Worm (Caenorhabditis elegans) whole organism, young adult: ENCODE data around the gene srx-93.
A peak's percentile ranks its signal among the peaks of the same experiment; 100 is the strongest.

Experiments used
- C17E4.6 ChIP-seq: fragments of 200-800 bp; sonication (Bioruptor generic); IDR thresholded peaks from 2 replicates; pipeline ENCODE4 v1.3.6; 2022; ENCODE audit warnings: missing genetic modification reagents, missing genetic modification characterization, missing compliant biosample characterization
- D2030.7 ChIP-seq: fragments of 200-800 bp; sonication (Bioruptor generic); IDR thresholded peaks from 2 replicates; pipeline ENCODE4 v1.3.6; 2022; ENCODE audit warnings: missing genetic modification reagents, missing genetic modification characterization, missing compliant biosample characterization
- F22D6.2 ChIP-seq: sonication (generic microtip); optimal IDR thresholded peaks from 2 replicates; lab custom pipeline; 2016; ENCODE audit warnings: mild to moderate bottlenecking, missing genetic modification characterization, missing compliant biosample characterization
- F37B4.10 ChIP-seq: fragments of 200-800 bp; sonication (Bioruptor generic); IDR thresholded peaks from 2 replicates; pipeline ENCODE4 v1.3.6; 2022; ENCODE audit warnings: missing genetic modification characterization, missing compliant biosample characterization
- F49E8.2 ChIP-seq: sonication (generic microtip); optimal IDR thresholded peaks from 3 replicates; lab custom pipeline; 2017; ENCODE audit warnings: missing genetic modification characterization, mild to moderate bottlenecking, missing compliant biosample characterization, antibody characterized with exemption, moderate library complexity; ENCODE audit not compliant: insufficient read depth
- T26A5.8 ChIP-seq: sonication (generic microtip); optimal IDR thresholded peaks from 2 replicates; lab custom pipeline; 2016; ENCODE audit warnings: missing genetic modification characterization, missing compliant biosample characterization
- Y53F4B.3 ChIP-seq: fragments of 200-800 bp; sonication (Bioruptor generic); IDR thresholded peaks from 2 replicates; pipeline ENCODE4 v1.3.6; 2022; ENCODE audit warnings: missing genetic modification reagents, missing genetic modification characterization, missing compliant biosample characterization
- Y79H2A.3 ChIP-seq: fragments of 200-800 bp; sonication (Bioruptor generic); conservative IDR thresholded peaks from 2 replicates; pipeline ENCODE4 v1.3.6; 2022; ENCODE audit warnings: missing genetic modification reagents, missing genetic modification characterization, missing compliant biosample characterization
- Y95B8A.8 ChIP-seq: fragments of 200-800 bp; sonication (Bioruptor generic); IDR thresholded peaks from 2 replicates; pipeline ENCODE4 v1.3.6; 2022; ENCODE audit warnings: missing genetic modification reagents, missing genetic modification characterization, missing compliant biosample characterization
- ZK185.1 ChIP-seq: sonication (generic microtip); optimal IDR thresholded peaks from 2 replicates; lab custom pipeline; 2016; ENCODE audit warnings: mild to moderate bottlenecking, missing genetic modification characterization, missing compliant biosample characterization; ENCODE audit not compliant: poor library complexity, severe bottlenecking
- akir-1 ChIP-seq: fragments of 200-800 bp; sonication (Bioruptor generic); optimal IDR thresholded peaks from 2 replicates; lab custom pipeline; 2018; ENCODE audit warnings: mild to moderate bottlenecking, missing genetic modification characterization, moderate library complexity, missing compliant biosample characterization
- ama-1 ChIP-seq, 3 experiments: fragments of 150-350 bp in 1 of 3; sonication (generic microtip) in 2 of 3; optimal IDR thresholded peaks; 2 replicates each; lab custom pipeline; 2014 to 2018; ENCODE audit warnings: missing biosample characterization in 2 of 3, missing genetic modification characterization in 2 of 3, missing genetic modification reagents in 2 of 3
- aptf-2 ChIP-seq: fragments of 200-800 bp; sonication (Bioruptor generic); conservative IDR thresholded peaks from 2 replicates; pipeline ENCODE4 v1.3.6; 2022; ENCODE audit warnings: missing genetic modification reagents, missing genetic modification characterization, missing compliant biosample characterization
- aptf-3 ChIP-seq: fragments of 200-800 bp; sonication (Bioruptor generic); IDR thresholded peaks from 2 replicates; pipeline ENCODE4 v1.3.6; 2022; ENCODE audit warnings: missing genetic modification characterization, missing compliant biosample characterization
- attf-5 ChIP-seq: fragments of 200-800 bp; sonication (Bioruptor generic); optimal IDR thresholded peaks from 2 replicates; lab custom pipeline; 2018; ENCODE audit warnings: mild to moderate bottlenecking, missing genetic modification characterization, missing compliant biosample characterization
- attf-6 ChIP-seq: fragments of 200-800 bp; sonication (Bioruptor generic); IDR thresholded peaks from 2 replicates; pipeline ENCODE4 v1.3.6; 2022; ENCODE audit warnings: missing genetic modification reagents, missing genetic modification characterization, missing compliant biosample characterization
- ccch-3 ChIP-seq: fragments of 200-800 bp; sonication (Bioruptor generic); optimal IDR thresholded peaks from 2 replicates; lab custom pipeline; 2018; ENCODE audit warnings: mild to moderate bottlenecking, missing genetic modification characterization, missing compliant biosample characterization
- cebp-1 ChIP-seq, 2 experiments: fragments of 200-800 bp in 1 of 2; sonication (Bioruptor generic) in 1 of 2; sonication (generic microtip) in 1 of 2; IDR thresholded peaks in 1 of 2; optimal IDR thresholded peaks in 1 of 2; 2 replicates each; pipeline versions ENCODE4 v1.3.6 to Lab custom; 2017 to 2022; ENCODE audit warnings: missing compliant biosample characterization in 2 of 2, missing genetic modification characterization in 2 of 2, mild to moderate bottlenecking in 1 of 2, missing genetic modification reagents in 1 of 2, moderate library complexity in 1 of 2
- cebp-2 ChIP-seq: fragments of 200-800 bp; sonication (Bioruptor generic); IDR thresholded peaks from 2 replicates; pipeline ENCODE4 v1.3.6; 2022; ENCODE audit warnings: missing genetic modification characterization, missing compliant biosample characterization
- efl-1 ChIP-seq: fragments of 150-350 bp; optimal IDR thresholded peaks from 2 replicates; lab custom pipeline; 2014; ENCODE audit warnings: missing biosample characterization, missing genetic modification reagents, missing genetic modification characterization
- egrh-3 ChIP-seq: fragments of 200-800 bp; sonication (Bioruptor generic); IDR thresholded peaks from 2 replicates; pipeline ENCODE4 v1.3.6; 2022; ENCODE audit warnings: missing genetic modification reagents, missing genetic modification characterization, missing compliant biosample characterization
- ets-4 ChIP-seq: fragments of 200-800 bp; sonication (Bioruptor generic); optimal IDR thresholded peaks from 2 replicates; lab custom pipeline; 2018; ENCODE audit warnings: mild to moderate bottlenecking, missing genetic modification characterization, missing compliant biosample characterization
- hlh-12 ChIP-seq: sonication (generic microtip); optimal IDR thresholded peaks from 2 replicates; lab custom pipeline; 2016; ENCODE audit warnings: missing genetic modification characterization, missing compliant biosample characterization
- hmg-20 ChIP-seq: fragments of 200-800 bp; sonication (Bioruptor generic); IDR thresholded peaks from 2 replicates; pipeline ENCODE4 v1.3.6; 2022; ENCODE audit warnings: missing genetic modification reagents, missing genetic modification characterization, missing compliant biosample characterization
- hrde-1 ChIP-seq: sonication (generic microtip); optimal IDR thresholded peaks from 2 replicates; lab custom pipeline; 2016; ENCODE audit warnings: missing genetic modification characterization, mild to moderate bottlenecking, missing compliant biosample characterization, moderate library complexity, missing genotype, missing genetic modification reagents, borderline replicate concordance
- let-607 ChIP-seq, 2 experiments: fragments of 200-800 bp in 1 of 2; sonication (Bioruptor generic) in 1 of 2; sonication (generic microtip) in 1 of 2; optimal IDR thresholded peaks; 2 replicates each; lab custom pipeline; 2016 to 2018; ENCODE audit warnings: mild to moderate bottlenecking in 2 of 2, missing compliant biosample characterization in 2 of 2, missing genetic modification characterization in 2 of 2, moderate library complexity in 2 of 2, missing genotype in 1 of 2
- lin-40 ChIP-seq: sonication (generic microtip); optimal IDR thresholded peaks from 2 replicates; lab custom pipeline; 2016; ENCODE audit warnings: missing genetic modification characterization, mild to moderate bottlenecking, missing compliant biosample characterization, missing genotype, missing genetic modification reagents
- mel-28 ChIP-seq: sonication (generic microtip); optimal IDR thresholded peaks from 2 replicates; lab custom pipeline; 2016; ENCODE audit warnings: borderline replicate concordance, mild to moderate bottlenecking, missing genetic modification characterization, missing compliant biosample characterization
- mes-4 ChIP-seq: sonication (generic microtip); optimal IDR thresholded peaks from 2 replicates; lab custom pipeline; 2016; ENCODE audit warnings: missing genotype, missing genetic modification characterization, missing compliant biosample characterization
- mxl-1 ChIP-seq: sonication (generic microtip); optimal IDR thresholded peaks from 2 replicates; lab custom pipeline; 2016; ENCODE audit warnings: missing genetic modification characterization, missing compliant biosample characterization
- nfya-1 ChIP-seq: sonication (generic microtip); optimal IDR thresholded peaks from 2 replicates; lab custom pipeline; 2017; ENCODE audit warnings: antibody characterized with exemption, missing compliant biosample characterization, missing genetic modification characterization, borderline replicate concordance; ENCODE audit not compliant: insufficient read depth
- nfya-2 ChIP-seq: fragments of 200-800 bp; sonication (Bioruptor generic); IDR thresholded peaks from 2 replicates; pipeline ENCODE4 v1.3.6; 2022; ENCODE audit warnings: missing genetic modification reagents, missing genetic modification characterization, missing compliant biosample characterization
- nhr-120 ChIP-seq: fragments of 200-800 bp; sonication (Bioruptor generic); IDR thresholded peaks from 2 replicates; pipeline ENCODE4 v1.3.6; 2022; ENCODE audit warnings: missing genetic modification characterization, missing compliant biosample characterization
- nhr-27 ChIP-seq: fragments of 200-800 bp; sonication (Bioruptor generic); optimal IDR thresholded peaks from 2 replicates; lab custom pipeline; 2018; ENCODE audit warnings: mild to moderate bottlenecking, missing genetic modification characterization, moderate library complexity, missing compliant biosample characterization
- pha-4 ChIP-seq: fragments of 150-350 bp; sonication (generic microtip); optimal IDR thresholded peaks from 2 replicates; lab custom pipeline; 2014; ENCODE audit warnings: missing biosample characterization, missing genetic modification reagents, missing genetic modification characterization
- repo-1 ChIP-seq: sonication (generic microtip); optimal IDR thresholded peaks from 2 replicates; lab custom pipeline; 2017; ENCODE audit warnings: mild to moderate bottlenecking, missing genetic modification characterization, missing compliant biosample characterization
- sdz-38 ChIP-seq: sonication (generic microtip); optimal IDR thresholded peaks from 2 replicates; lab custom pipeline; 2016; ENCODE audit warnings: missing genotype, missing genetic modification characterization, missing compliant biosample characterization
- snpc-4 ChIP-seq, 5 experiments: fragments of 150-350 bp in 1 of 5; sonication (generic microtip) in 4 of 5; optimal IDR thresholded peaks; 2 replicates each; lab custom pipeline; 2014 to 2018; ENCODE audit warnings: missing genetic modification characterization in 5 of 5, missing biosample characterization in 3 of 5, antibody characterized with exemption in 2 of 5, mild to moderate bottlenecking in 2 of 5, missing compliant biosample characterization in 2 of 5, missing genotype in 2 of 5, moderate library complexity in 2 of 5, missing genetic modification reagents in 1 of 5
- sptf-2 ChIP-seq: fragments of 200-800 bp; sonication (Bioruptor generic); optimal IDR thresholded peaks from 2 replicates; lab custom pipeline; 2018; ENCODE audit warnings: mild to moderate bottlenecking, missing genetic modification characterization, missing compliant biosample characterization
- tbp1 ChIP-seq: fragments of 200-800 bp; sonication (Bioruptor generic); optimal IDR thresholded peaks from 2 replicates; lab custom pipeline; 2018; ENCODE audit warnings: mild to moderate bottlenecking, missing genetic modification characterization, missing compliant biosample characterization
- tbx-9 ChIP-seq: sonication (generic microtip); optimal IDR thresholded peaks from 2 replicates; lab custom pipeline; 2016; ENCODE audit warnings: borderline replicate concordance, missing genetic modification characterization, inconsistent platforms, missing compliant biosample characterization
- unc-62 ChIP-seq: fragments of 150-350 bp; optimal IDR thresholded peaks from 2 replicates; lab custom pipeline; 2014; ENCODE audit warnings: missing biosample characterization, missing genetic modification reagents, missing genetic modification characterization
- xnd-1 ChIP-seq: sonication (generic microtip); optimal IDR thresholded peaks from 2 replicates; lab custom pipeline; 2016; ENCODE audit warnings: missing genotype, missing genetic modification reagents, missing genetic modification characterization, missing compliant biosample characterization
- zfh-2 ChIP-seq: fragments of 200-800 bp; sonication (Bioruptor generic); conservative IDR thresholded peaks from 2 replicates; pipeline ENCODE4 v1.3.6; 2022; ENCODE audit warnings: missing genetic modification reagents, missing genetic modification characterization, missing compliant biosample characterization
- ztf-25 ChIP-seq: fragments of 200-800 bp; sonication (Bioruptor generic); IDR thresholded peaks from 2 replicates; pipeline ENCODE4 v1.3.6; 2022; ENCODE audit warnings: missing genetic modification reagents, missing genetic modification characterization, missing compliant biosample characterization
- ztf-26 ChIP-seq: sonication (generic microtip); optimal IDR thresholded peaks from 2 replicates; lab custom pipeline; 2017; ENCODE audit warnings: missing genetic modification characterization, missing compliant biosample characterization
- ztf-3 ChIP-seq: fragments of 200-800 bp; sonication (Bioruptor generic); optimal IDR thresholded peaks from 2 replicates; lab custom pipeline; 2018; ENCODE audit warnings: mild to moderate bottlenecking, missing genetic modification characterization, missing compliant biosample characterization

The srx-93 gene

DNA sequence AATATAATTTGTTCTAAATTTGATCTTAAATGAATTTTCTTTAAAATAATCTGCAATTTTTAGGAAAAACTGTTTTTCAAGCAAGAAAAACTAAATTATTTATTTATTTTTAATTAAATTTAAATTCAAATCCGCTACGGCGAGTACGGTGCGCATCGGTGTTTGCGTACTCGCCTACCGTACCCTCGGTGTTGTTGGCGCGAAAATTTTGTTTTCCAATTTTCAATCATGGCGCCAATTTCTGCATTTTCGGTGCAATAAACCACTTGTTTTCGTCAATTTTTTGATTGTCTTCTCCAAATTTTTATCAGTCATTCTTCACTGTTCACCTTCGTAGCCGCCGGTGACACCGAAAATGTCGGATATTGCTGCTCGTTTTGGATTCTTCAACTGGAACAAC, 41.7 kb downstream of the srx-93 start, which contains the start of gene pygl-1 (continued):
- no peak for TF ChIP-seq cebp-1 (GFP tag; IDR thresholded peaks at IDR 0.05; lab: Robert Waterston, UW)
- TF ChIP-seq cebp-1 (tag; optimal IDR thresholded peaks at IDR 0.05; lab: Kevin White, UChicago), result no peak
- no peak for TF ChIP-seq nhr-27 (tag; lab: Kevin White, UChicago)
- no peak for TF ChIP-seq pha-4 (tag; lab: Kevin White, UChicago)
- TF ChIP-seq hrde-1, result peak; percentile 71
- no peak for TF ChIP-seq T26A5.8
- no peak for TF ChIP-seq akir-1 (GFP tag; lab: Kevin White, UChicago)
- TF ChIP-seq attf-6 (GFP tag; lab: Robert Waterston, UW), result peak; percentile 81
- TF ChIP-seq snpc-4 (GFP tag; optimal IDR thresholded peaks at IDR 0.05; lab: Kevin White, UChicago), result peak; percentile 27
- peak in 2 of 4 experiments; percentile 35 to 65 for TF ChIP-seq snpc-4 (tag; optimal IDR thresholded peaks at IDR 0.05; lab: Kevin White, UChicago)
- TF ChIP-seq ZK185.1 (tag; lab: Kevin White, UChicago), result no peak
- no peak for TF ChIP-seq sptf-2 (GFP tag; lab: Kevin White, UChicago)
- no peak for TF ChIP-seq cebp-2 (GFP tag; lab: Robert Waterston, UW)
- no peak for TF ChIP-seq ccch-3 (GFP tag; lab: Kevin White, UChicago)
- TF ChIP-seq nfya-1, result no peak
- no peak for TF ChIP-seq ztf-25 (GFP tag; lab: Robert Waterston, UW)
- peak; percentile 99 for TF ChIP-seq D2030.7 (GFP tag; lab: Robert Waterston, UW)
- no peak for TF ChIP-seq let-607 (tag; optimal IDR thresholded peaks at IDR 0.05; lab: Kevin White, UChicago)
- TF ChIP-seq ets-4 (GFP tag; lab: Kevin White, UChicago), result no peak
- no peak for TF ChIP-seq attf-5 (GFP tag; lab: Kevin White, UChicago)
- no peak for TF ChIP-seq F22D6.2
- no peak for TF ChIP-seq ztf-26 (tag; lab: Kevin White, UChicago)
- TF ChIP-seq Y53F4B.3 (GFP tag; lab: Robert Waterston, UW), result no peak
- no peak for TF ChIP-seq ztf-3 (GFP tag; lab: Kevin White, UChicago)
- peak; percentile 84 for TF ChIP-seq Y79H2A.3 (GFP tag; lab: Robert Waterston, UW)
- no peak for TF ChIP-seq mes-4
- TF ChIP-seq aptf-3, result no peak
- TF ChIP-seq ama-1 (optimal IDR thresholded peaks at IDR 0.05; lab: Kevin White, UChicago), result no peak
- TF ChIP-seq ama-1 (GFP tag; optimal IDR thresholded peaks at IDR 0.05; lab: Kevin White, UChicago), result no peak
- peak; percentile 95 for TF ChIP-seq Y95B8A.8
- TF ChIP-seq mxl-1, result no peak
- no peak for TF ChIP-seq lin-40
- no peak for TF ChIP-seq F37B4.10 (GFP tag; lab: Robert Waterston, UW)
- no peak for TF ChIP-seq nfya-2 (GFP tag; lab: Robert Waterston, UW)
- TF ChIP-seq repo-1, result no peak
- TF ChIP-seq mel-28 (tag; lab: Kevin White, UChicago), result no peak
- TF ChIP-seq unc-62 (GFP tag; lab: Kevin White, UChicago), result no peak
- no peak for TF ChIP-seq hmg-20 (GFP tag; lab: Robert Waterston, UW)
- TF ChIP-seq nhr-120 (GFP tag; lab: Robert Waterston, UW), result no peak
- TF ChIP-seq F49E8.2 (tag; lab: Kevin White, UChicago), result peak; percentile 61
- no peak for TF ChIP-seq tbx-9 (tag; lab: Kevin White, UChicago)
- TF ChIP-seq efl-1 (GFP tag; lab: Kevin White, UChicago), result peak; percentile 99
- TF ChIP-seq aptf-2 (GFP tag; lab: Robert Waterston, UW), result peak; percentile 36; the same call in 1 of the 2 replicates
- TF ChIP-seq xnd-1, result peak; percentile 97
- TF ChIP-seq tbp1 (GFP tag; lab: Kevin White, UChicago), result peak; percentile 59
- TF ChIP-seq hlh-12, result no peak
- peak; percentile 12; the same call in 1 of the 2 replicates for TF ChIP-seq egrh-3 (GFP tag; lab: Robert Waterston, UW)
- no peak for TF ChIP-seq zfh-2
- TF ChIP-seq C17E4.6, result peak; percentile 85
- TF ChIP-seq sdz-38, result no peak
